Worm (Caenorhabditis elegans): ENCODE data around the gene D2024.18.

ce11 chrIV:7242220-7242789, 8.0 kb upstream of the D2024.18 start, which contains the start of gene gstk-2:
- TF ChIP-seq dao-5 (tag; optimal IDR thresholded peaks at IDR 0.05) (no peak), him-1 (tag; optimal IDR thresholded peaks at IDR 0.05) (no peak), W03F9.2 (tag; optimal IDR thresholded peaks at IDR 0.05) (no peak)

Measured in whole organism, L4/young adult.